Worm (Caenorhabditis elegans) whole organism, L3 larva: ENCODE results near the gene Y76A2B.4.

Source experiments
- ceh-82 ChIP-seq: fragments of 150-350 bp; optimal IDR thresholded peaks from 2 replicates; lab custom pipeline; 2014; ENCODE audit warnings: missing biosample characterization, missing genetic modification characterization
- nhr-43 ChIP-seq: sonication (generic microtip); optimal IDR thresholded peaks from 2 replicates; lab custom pipeline; 2016; ENCODE audit warnings: mild to moderate bottlenecking, missing genetic modification characterization, missing compliant biosample characterization; ENCODE audit not compliant: poor library complexity, severe bottlenecking
- pqm-1 ChIP-seq: fragments of 150-350 bp; optimal IDR thresholded peaks from 2 replicates; lab custom pipeline; 2017; ENCODE audit warnings: missing biosample characterization, missing genetic modification characterization, inconsistent platforms
- snpc-4 ChIP-seq: fragments of 150-350 bp; optimal IDR thresholded peaks from 2 replicates; lab custom pipeline; 2014; ENCODE audit warnings: missing biosample characterization, missing genetic modification characterization
- unc-62 ChIP-seq: fragments of 150-350 bp; sonication (generic microtip); optimal IDR thresholded peaks from 4 replicates; lab custom pipeline; 2014; ENCODE audit warnings: missing biosample characterization, missing genetic modification reagents, missing genetic modification characterization

DNA sequence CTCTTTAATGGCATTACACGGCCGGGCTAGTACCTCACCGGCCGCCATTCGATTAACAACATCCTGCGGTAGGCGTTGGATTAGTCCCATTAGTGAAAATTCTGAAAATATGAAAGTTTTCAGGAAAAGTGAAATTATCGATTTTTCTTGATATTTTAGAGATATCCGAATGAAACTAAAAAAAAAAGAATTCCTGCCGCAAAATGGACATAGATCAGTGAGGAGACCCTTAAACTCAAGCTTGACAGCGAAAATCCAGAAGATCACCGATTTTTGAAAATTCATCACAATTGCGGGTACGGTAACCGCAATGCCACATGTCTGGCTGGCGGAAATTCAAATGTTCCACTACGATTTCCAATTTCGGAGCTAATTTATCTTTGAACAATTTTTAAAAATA lies 32.1 kb downstream of the Y76A2B.4 start, which contains the start of gene mlh-1:
- TF ChIP-seq pqm-1 (tag; lab: Kevin White, UChicago) (no peak), nhr-43 (tag; lab: Kevin White, UChicago) (no peak), ceh-82 (tag; lab: Kevin White, UChicago) (no peak), unc-62 (GFP tag; lab: Kevin White, UChicago) (no peak), snpc-4 (tag; lab: Kevin White, UChicago) (no peak)
